Worm (Caenorhabditis elegans) whole organism, L3 larva: ENCODE results near the gene R151.8.

Experiments
- ama-1 ChIP-seq: fragments of 150-350 bp; optimal IDR thresholded peaks from 2 replicates; lab custom pipeline; 2018
- ceh-16 ChIP-seq: sonication (generic microtip); optimal IDR thresholded peaks from 2 replicates; lab custom pipeline; 2017; ENCODE audit warnings: missing biosample characterization, missing genetic modification characterization
- ceh-28 ChIP-seq: fragments of 150-350 bp; optimal IDR thresholded peaks from 2 replicates; lab custom pipeline; 2014; ENCODE audit warnings: missing biosample characterization, missing genetic modification reagents, missing genetic modification characterization
- daf-12 ChIP-seq: fragments of 150-350 bp; optimal IDR thresholded peaks from 2 replicates; lab custom pipeline; 2014; ENCODE audit warnings: missing biosample characterization, missing genetic modification reagents, missing genetic modification characterization
- egl-27 ChIP-seq: sonication (generic microtip); optimal IDR thresholded peaks from 4 replicates; lab custom pipeline; 2017; ENCODE audit warnings: missing biosample characterization, missing genetic modification reagents, missing genetic modification characterization
- elt-1 ChIP-seq: fragments of 150-350 bp; optimal IDR thresholded peaks from 2 replicates; lab custom pipeline; 2014; ENCODE audit warnings: missing biosample characterization, missing genetic modification characterization
- fkh-10 ChIP-seq: sonication (generic microtip); optimal IDR thresholded peaks from 2 replicates; lab custom pipeline; 2017; ENCODE audit warnings: missing biosample characterization, missing genetic modification reagents, missing genetic modification characterization
- fkh-2 ChIP-seq: fragments of 150-350 bp; optimal IDR thresholded peaks from 2 replicates; lab custom pipeline; 2014; ENCODE audit warnings: missing biosample characterization, missing genetic modification reagents, missing genetic modification characterization
- fos-1 ChIP-seq: fragments of 150-350 bp; optimal IDR thresholded peaks from 2 replicates; lab custom pipeline; 2014; ENCODE audit warnings: missing biosample characterization, missing genetic modification characterization
- jun-1 ChIP-seq: fragments of 150-350 bp; optimal IDR thresholded peaks from 2 replicates; lab custom pipeline; 2014; ENCODE audit warnings: missing biosample characterization, missing genetic modification reagents, missing genetic modification characterization
- lin-15B ChIP-seq: fragments of 150-350 bp; optimal IDR thresholded peaks from 2 replicates; lab custom pipeline; 2014; ENCODE audit warnings: missing biosample characterization, missing genetic modification characterization
- lin-39 ChIP-seq: fragments of 150-350 bp; optimal IDR thresholded peaks from 2 replicates; lab custom pipeline; 2018; ENCODE audit warnings: missing biosample characterization, missing genetic modification reagents, missing genetic modification characterization
- lsy-12 ChIP-seq: sonication (generic microtip); optimal IDR thresholded peaks from 2 replicates; lab custom pipeline; 2016; ENCODE audit warnings: mild to moderate bottlenecking, missing genetic modification characterization, missing compliant biosample characterization
- mdl-1 ChIP-seq: fragments of 150-350 bp; optimal IDR thresholded peaks from 2 replicates; lab custom pipeline; 2014; ENCODE audit warnings: missing biosample characterization, missing genetic modification characterization
- mml-1 ChIP-seq: fragments of 150-350 bp; sonication (generic microtip); optimal IDR thresholded peaks from 3 replicates; lab custom pipeline; 2014; ENCODE audit warnings: missing biosample characterization, missing genetic modification characterization
- nhr-11 ChIP-seq: fragments of 150-350 bp; optimal IDR thresholded peaks from 2 replicates; lab custom pipeline; 2014; ENCODE audit warnings: missing biosample characterization, missing genetic modification characterization
- nhr-12 ChIP-seq: fragments of 150-350 bp; optimal IDR thresholded peaks from 2 replicates; lab custom pipeline; 2014; ENCODE audit warnings: missing biosample characterization, missing genetic modification characterization
- nhr-28 ChIP-seq: fragments of 150-350 bp; optimal IDR thresholded peaks from 2 replicates; lab custom pipeline; 2014; ENCODE audit warnings: missing biosample characterization, missing genetic modification characterization
- nhr-43 ChIP-seq: sonication (generic microtip); optimal IDR thresholded peaks from 2 replicates; lab custom pipeline; 2016; ENCODE audit warnings: mild to moderate bottlenecking, missing genetic modification characterization, missing compliant biosample characterization; ENCODE audit not compliant: poor library complexity, severe bottlenecking
- nhr-67 ChIP-seq: fragments of 150-350 bp; optimal IDR thresholded peaks from 2 replicates; lab custom pipeline; 2014; ENCODE audit warnings: missing biosample characterization, missing genetic modification characterization
- nhr-76 ChIP-seq: fragments of 150-350 bp; sonication (generic microtip); optimal IDR thresholded peaks from 5 replicates; lab custom pipeline; 2014; ENCODE audit warnings: missing biosample characterization, missing genetic modification characterization
- nhr-77 ChIP-seq: fragments of 150-350 bp; optimal IDR thresholded peaks from 2 replicates; lab custom pipeline; 2014; ENCODE audit warnings: missing biosample characterization, missing genetic modification characterization
- pha-4 ChIP-seq: fragments of 150-350 bp; optimal IDR thresholded peaks from 2 replicates; lab custom pipeline; 2014; ENCODE audit warnings: missing biosample characterization, missing genetic modification reagents, missing genetic modification characterization
- sea-2 ChIP-seq: fragments of 150-350 bp; sonication (generic microtip); optimal IDR thresholded peaks from 4 replicates; lab custom pipeline; 2014; ENCODE audit warnings: missing biosample characterization, missing genetic modification reagents, missing genetic modification characterization
- skn-1 ChIP-seq: fragments of 150-350 bp; optimal IDR thresholded peaks from 2 replicates; lab custom pipeline; 2014; ENCODE audit warnings: missing biosample characterization, missing genetic modification characterization
- snpc-4 ChIP-seq: fragments of 150-350 bp; optimal IDR thresholded peaks from 2 replicates; lab custom pipeline; 2014; ENCODE audit warnings: missing biosample characterization, missing genetic modification characterization
- tbx-2 ChIP-seq: sonication (generic microtip); optimal IDR thresholded peaks from 2 replicates; lab custom pipeline; 2016; ENCODE audit warnings: mild to moderate bottlenecking, missing genetic modification characterization, missing compliant biosample characterization
- unc-39 ChIP-seq: sonication (generic microtip); optimal IDR thresholded peaks from 4 replicates; lab custom pipeline; 2017; ENCODE audit warnings: missing biosample characterization, missing genetic modification characterization
- unc-62 ChIP-seq: fragments of 150-350 bp; sonication (generic microtip); optimal IDR thresholded peaks from 4 replicates; lab custom pipeline; 2014; ENCODE audit warnings: missing biosample characterization, missing genetic modification reagents, missing genetic modification characterization
- ztf-11 ChIP-seq: fragments of 150-350 bp; optimal IDR thresholded peaks from 2 replicates; lab custom pipeline; 2014; ENCODE audit warnings: missing biosample characterization, missing genetic modification characterization
- ztf-4 ChIP-seq: fragments of 150-350 bp; optimal IDR thresholded peaks from 2 replicates; lab custom pipeline; 2014; ENCODE audit warnings: missing biosample characterization, missing genetic modification characterization

Gene R151.8

ce11 chrIII:7232782-7233181 is 3.2 kb upstream of the R151.8 start, which contains the start of gene adr-2:
TSS of gene adr-2 (minus strand) at chrIII:7232882.
- no peak for TF ChIP-seq egl-27
- no peak for TF ChIP-seq nhr-67 (tag; lab: Kevin White, UChicago)
- no peak for TF ChIP-seq jun-1 (tag; lab: Kevin White, UChicago)
- no peak for TF ChIP-seq ztf-4 (tag; lab: Kevin White, UChicago)
- no peak for TF ChIP-seq nhr-76 (tag; lab: Kevin White, UChicago)
- TF ChIP-seq unc-39: no peak
- no peak for TF ChIP-seq pha-4
- no peak for TF ChIP-seq nhr-43 (tag; lab: Kevin White, UChicago)
- no peak for TF ChIP-seq unc-62 (GFP tag; lab: Kevin White, UChicago)
- no peak for TF ChIP-seq skn-1 (tag; lab: Kevin White, UChicago)
- TF ChIP-seq, all 47 proteins: peak for 0

ce11 chrIII:7230841-7231240 is 1.3 kb upstream of the R151.8 start, which contains the start of gene R151.10:
TSS of gene R151.10 (minus strand) at chrIII:7230941.
- TF ChIP-seq nhr-12 (tag; lab: Kevin White, UChicago) (no peak), nhr-67 (tag; lab: Kevin White, UChicago) (no peak), fos-1 (tag; lab: Kevin White, UChicago) (no peak), mml-1 (tag; lab: Kevin White, UChicago) (no peak), ama-1 (lab: Kevin White, UChicago) (no peak), pha-4 (no peak), elt-1 (tag; lab: Kevin White, UChicago) (no peak), nhr-77 (tag; lab: Kevin White, UChicago) (no peak), nhr-76 (tag; lab: Kevin White, UChicago) (no peak), fkh-10 (GFP tag; lab: Kevin White, UChicago) (no peak), ztf-11 (tag; lab: Kevin White, UChicago) (no peak), ceh-28 (tag; lab: Kevin White, UChicago) (no peak), skn-1 (tag; lab: Kevin White, UChicago) (no peak), ztf-4 (tag; lab: Kevin White, UChicago) (no peak), snpc-4 (tag; lab: Kevin White, UChicago) (no peak), mdl-1 (no peak), sea-2 (GFP tag; lab: Kevin White, UChicago) (no peak), nhr-43 (tag; lab: Kevin White, UChicago) (no peak)

ce11 chrIII:7226607-7227006 is 3.0 kb downstream of the R151.8 start, which contains the start of gene hsp-75:
TSS of gene hsp-75 (minus strand) at chrIII:7226707.
- TF ChIP-seq fkh-2 (tag; lab: Kevin White, UChicago) (no peak), jun-1 (tag; lab: Kevin White, UChicago) (no peak)

- no peak for TF ChIP-seq ztf-11 (tag; lab: Kevin White, UChicago)
- no peak for TF ChIP-seq fos-1 (tag; lab: Kevin White, UChicago)
- TF ChIP-seq mdl-1: no peak
- no peak for TF ChIP-seq lin-39 (tag; lab: Kevin White, UChicago)
- TF ChIP-seq nhr-12 (tag; lab: Kevin White, UChicago): no peak
Observed at ce11 chrIII:7223029-7223428, 6.6 kb downstream of the R151.8 start, which contains the start of gene der-2. TSS of gene der-2 (minus strand) at chrIII:7223129.

- TF ChIP-seq tbx-2 (tag; lab: Kevin White, UChicago): no peak
- TF ChIP-seq nhr-43 (tag; lab: Kevin White, UChicago): no peak
- TF ChIP-seq nhr-11 (tag; lab: Kevin White, UChicago): no peak
- TF ChIP-seq fkh-2 (tag; lab: Kevin White, UChicago): no peak
- no peak for TF ChIP-seq ama-1 (lab: Kevin White, UChicago)
- TF ChIP-seq fkh-10 (GFP tag; lab: Kevin White, UChicago): no peak
- TF ChIP-seq snpc-4 (tag; lab: Kevin White, UChicago): no peak
- no peak for TF ChIP-seq ztf-11 (tag; lab: Kevin White, UChicago)
- no peak for TF ChIP-seq ceh-16 (tag; lab: Kevin White, UChicago)
- no peak for TF ChIP-seq unc-62 (GFP tag; lab: Kevin White, UChicago)
- no peak for TF ChIP-seq daf-12 (tag; lab: Kevin White, UChicago)
- TF ChIP-seq lin-15B: no peak
- TF ChIP-seq nhr-28 (tag; lab: Kevin White, UChicago): no peak
- TF ChIP-seq lsy-12: no peak
- TF ChIP-seq nhr-76 (tag; lab: Kevin White, UChicago): no peak
- TF ChIP-seq mdl-1: no peak
Observed at ce11 chrIII:7221103-7221502, 8.5 kb downstream of the R151.8 start.
